Fruit fly (Drosophila melanogaster): ENCODE measurements around the gene hb.
A peak's percentile ranks its signal among the peaks of the same experiment; 100 is the strongest.

hb gene

dm6 chr3R:8650741-8651140, 46.9 kb downstream of the hb start, which contains the start of the genes Mkk4 and SLIRP2 (continued):
- TF ChIP-seq Opbp (GFP tag; IDR thresholded peaks at IDR 0.05; ENCODE audit: partially characterized antibody), result peak; percentile 82
- TF ChIP-seq CG4730 (GFP tag; IDR thresholded peaks at IDR 0.05), result peak; percentile 99
- TF ChIP-seq bsh (GFP tag; optimal IDR thresholded peaks at IDR 0.05), result peak; percentile 95 to 99
- TF ChIP-seq luna (GFP tag; optimal IDR thresholded peaks at IDR 0.05), result peak; percentile 92
- peak; percentile 98 for TF ChIP-seq Fer1 (GFP tag; optimal IDR thresholded peaks at IDR 0.05)
- peak; percentile 87 for TF ChIP-seq CG10321 (GFP tag; IDR thresholded peaks at IDR 0.05)
- peak; percentile 99 for TF ChIP-seq pho (GFP tag; optimal IDR thresholded peaks at IDR 0.05)
- peak; percentile 98 for TF ChIP-seq al (GFP tag; IDR thresholded peaks at IDR 0.05)
- TF ChIP-seq lola (GFP tag; optimal IDR thresholded peaks at IDR 0.05), result peak in 1 of 3 experiments; percentile 99
- TF ChIP-seq Hsf (GFP tag; optimal IDR thresholded peaks at IDR 0.05), result peak; percentile 100
- TF ChIP-seq Abd-B (GFP tag; optimal IDR thresholded peaks at IDR 0.05), result peak; percentile 99
- TF ChIP-seq ac (GFP tag; optimal IDR thresholded peaks at IDR 0.05), result peak; percentile 96
- peak; percentile 97 for TF ChIP-seq ATbp (GFP tag; optimal IDR thresholded peaks at IDR 0.05)
- TF ChIP-seq eyg (GFP tag; optimal IDR thresholded peaks at IDR 0.05), result peak; percentile 98
- TF ChIP-seq usp (GFP tag; optimal IDR thresholded peaks at IDR 0.05), result no peak
- peak; percentile 99 for TF ChIP-seq CG11695 (GFP tag; IDR thresholded peaks at IDR 0.05)
- peak; percentile 89 for TF ChIP-seq ash1 (GFP tag; optimal IDR thresholded peaks at IDR 0.05)
- peak; percentile 92 for TF ChIP-seq CG3163 (GFP tag; optimal IDR thresholded peaks at IDR 0.05)
- TF ChIP-seq Nf-YB (GFP tag; optimal IDR thresholded peaks at IDR 0.05), result peak; percentile 88
- TF ChIP-seq gt (GFP tag; IDR thresholded peaks at IDR 0.05), result peak; percentile 98
- TF ChIP-seq crc (GFP tag; optimal IDR thresholded peaks at IDR 0.05), result peak; percentile 95
- TF ChIP-seq repo (GFP tag; optimal IDR thresholded peaks at IDR 0.05), result peak; percentile 98
- peak; percentile 100 for TF ChIP-seq row (GFP tag; IDR thresholded peaks at IDR 0.05)
- TF ChIP-seq jumu (GFP tag; optimal IDR thresholded peaks at IDR 0.05), result peak; percentile 99
- peak; percentile 92 for TF ChIP-seq amos (GFP tag; IDR thresholded peaks at IDR 0.05; ENCODE audit: partially characterized antibody)
- peak; percentile 98 for TF ChIP-seq CG11723 (GFP tag; optimal IDR thresholded peaks at IDR 0.05)
- peak; percentile 99 for TF ChIP-seq CG15696 (tag; optimal IDR thresholded peaks at IDR 0.05)
- TF ChIP-seq ab (GFP tag; optimal IDR thresholded peaks at IDR 0.05), result peak; percentile 97
- peak; percentile 97 for TF ChIP-seq jigr1 (GFP tag; IDR thresholded peaks at IDR 0.05)
- peak; percentile 99 for TF ChIP-seq CG33557 (GFP tag; optimal IDR thresholded peaks at IDR 0.05)
- peak; percentile 98 for TF ChIP-seq B-H1 (GFP tag; IDR thresholded peaks at IDR 0.05)
- TF ChIP-seq inv (GFP tag; IDR thresholded peaks at IDR 0.05; ENCODE audit: partially characterized antibody), result peak; percentile 80
- TF ChIP-seq NC2α (GFP tag; optimal IDR thresholded peaks at IDR 0.05), result peak; percentile 98

- TF ChIP-seq Sry-δ (GFP tag; optimal IDR thresholded peaks at IDR 0.05) (no peak), lilli (GFP tag; optimal IDR thresholded peaks at IDR 0.05) (peak; percentile 10), Neu2 (GFP tag; optimal IDR thresholded peaks at IDR 0.05; ENCODE audit: borderline replicate concordance) (no peak), CG10147 (GFP tag; optimal IDR thresholded peaks at IDR 0.05) (no peak), CG3065 (GFP tag; optimal IDR thresholded peaks at IDR 0.05) (no peak), vnd (GFP tag; IDR thresholded peaks at IDR 0.05; ENCODE audit: partially characterized antibody) (no peak), Gug (GFP tag; IDR thresholded peaks at IDR 0.05) (peak; percentile 22; the same call in 1 of the 4 replicates), NC2β (GFP tag; optimal IDR thresholded peaks at IDR 0.05) (no peak), CG32767 (GFP tag; IDR thresholded peaks at IDR 0.05) (no peak), YL-1 (GFP tag; optimal IDR thresholded peaks at IDR 0.05) (no peak), eyg (GFP tag; optimal IDR thresholded peaks at IDR 0.05) (no peak), dm (GFP tag; optimal IDR thresholded peaks at IDR 0.05) (no peak), Hand (GFP tag; optimal IDR thresholded peaks at IDR 0.05) (no peak), CG7271 (tag; optimal IDR thresholded peaks at IDR 0.05) (no peak), MBD-R2 (GFP tag; IDR thresholded peaks at IDR 0.05) (no peak), CG9932 (GFP tag; IDR thresholded peaks at IDR 0.05) (peak; percentile 26; the same call in 1 of the 2 replicates), Abd-B (GFP tag; optimal IDR thresholded peaks at IDR 0.05) (no peak), lab (GFP tag; optimal IDR thresholded peaks at IDR 0.05) (peak; percentile 1), CG11723 (GFP tag; optimal IDR thresholded peaks at IDR 0.05) (no peak), Gsc (GFP tag; IDR thresholded peaks at IDR 0.05) (no peak), CG13624 (GFP tag; optimal IDR thresholded peaks at IDR 0.05) (peak; percentile 3)
Measured at dm6 chr3R:8645580-8646220, 51.9 kb downstream of the hb start, which contains the start of gene Cyp313b1. Gene Cyp313b1, minus strand, starts transcription at chr3R:8645650.

Data from whole organism, embryonic.